Worm (Caenorhabditis elegans) whole organism, L4 larva: ENCODE measurements around the gene C17G10.1.
A peak's percentile ranks its signal among the peaks of the same experiment; 100 is the strongest.

ENCODE experiments used
- ama-1 ChIP-seq: fragments of 150-350 bp; optimal IDR thresholded peaks from 2 replicates; lab custom pipeline; 2014; ENCODE audit warnings: inconsistent platforms, mixed read lengths
- fkh-10 ChIP-seq: fragments of 150-350 bp; optimal IDR thresholded peaks from 2 replicates; lab custom pipeline; 2014; ENCODE audit warnings: missing biosample characterization, missing genetic modification reagents, missing genetic modification characterization
- hlh-30 ChIP-seq: sonication (generic microtip); optimal IDR thresholded peaks from 2 replicates; lab custom pipeline; 2017; ENCODE audit warnings: antibody characterized with exemption, mild to moderate bottlenecking, missing genetic modification characterization, missing compliant biosample characterization; ENCODE audit not compliant: insufficient read depth
- lin-39 ChIP-seq: fragments of 150-350 bp; optimal IDR thresholded peaks from 2 replicates; lab custom pipeline; 2014; ENCODE audit warnings: missing biosample characterization, missing genetic modification reagents, missing genetic modification characterization
- mdl-1 ChIP-seq, 2 experiments: fragments of 150-350 bp in 1 of 2; sonication (generic microtip) in 1 of 2; optimal IDR thresholded peaks; 2 replicates each; lab custom pipeline; 2014 to 2017; ENCODE audit warnings: missing biosample characterization in 2 of 2, missing genetic modification characterization in 2 of 2
- nhr-25 ChIP-seq: sonication (generic microtip); optimal IDR thresholded peaks from 2 replicates; lab custom pipeline; 2017; ENCODE audit warnings: missing genetic modification characterization, mild to moderate bottlenecking, missing compliant biosample characterization, antibody characterized with exemption, moderate library complexity, borderline replicate concordance; ENCODE audit not compliant: insufficient read depth
- nhr-77 ChIP-seq: fragments of 150-350 bp; optimal IDR thresholded peaks from 2 replicates; lab custom pipeline; 2014; ENCODE audit warnings: missing biosample characterization, missing genetic modification characterization
- unc-130 ChIP-seq: sonication (generic microtip); optimal IDR thresholded peaks from 2 replicates; lab custom pipeline; 2016; ENCODE audit warnings: missing genetic modification reagents, missing genetic modification characterization, missing compliant biosample characterization

ce11 chrII:5585788-5586187 lies 10.6 kb upstream of the C17G10.1 start, which contains the start of gene lys-8:
- TF ChIP-seq lin-39 (tag; lab: Kevin White, UChicago) (no peak), fkh-10 (GFP tag; lab: Kevin White, UChicago) (no peak), unc-130 (GFP tag; lab: Kevin White, UChicago) (no peak), ama-1 (lab: Kevin White, UChicago) (no peak), nhr-77 (tag; lab: Kevin White, UChicago) (peak; percentile 78), mdl-1 (tag; optimal IDR thresholded peaks at IDR 0.05; lab: Kevin White, UChicago) (peak in 1 of 2 experiments; percentile 17), nhr-25 (tag; lab: Kevin White, UChicago) (no peak), hlh-30 (tag; lab: Kevin White, UChicago) (no peak)
